Worm (Caenorhabditis elegans) whole organism, mixed stage, embryonic: ENCODE measurements around the gene Y37E11AM.4.

Source experiments
- bed-3 ChIP-seq: fragments of 200-800 bp; sonication (Bioruptor generic); optimal IDR thresholded peaks from 3 replicates; lab custom pipeline; 2018; ENCODE audit warnings: mild to moderate bottlenecking, missing genetic modification characterization, moderate library complexity, missing compliant biosample characterization
- blmp-1 ChIP-seq: fragments of 150-350 bp; optimal IDR thresholded peaks from 2 replicates; lab custom pipeline; 2014; ENCODE audit warnings: missing biosample characterization, missing genetic modification characterization
- ceh-43 ChIP-seq: fragments of 200-800 bp; sonication (Bioruptor generic); optimal IDR thresholded peaks from 2 replicates; lab custom pipeline; 2018; ENCODE audit warnings: mild to moderate bottlenecking, missing genetic modification characterization, moderate library complexity, missing compliant biosample characterization
- ceh-83 ChIP-seq: fragments of 200-800 bp; sonication (Bioruptor generic); optimal IDR thresholded peaks from 2 replicates; lab custom pipeline; 2018; ENCODE audit warnings: mild to moderate bottlenecking, missing genetic modification characterization, missing compliant biosample characterization
- ces-1 ChIP-seq: fragments of 150-350 bp; optimal IDR thresholded peaks from 2 replicates; lab custom pipeline; 2014; ENCODE audit warnings: missing biosample characterization, missing genetic modification reagents, missing genetic modification characterization
- cnd-1 ChIP-seq: fragments of 200-800 bp; sonication (Bioruptor generic); optimal IDR thresholded peaks from 2 replicates; lab custom pipeline; 2018; ENCODE audit warnings: mild to moderate bottlenecking, missing genetic modification characterization, missing compliant biosample characterization
- drap-1 ChIP-seq: fragments of 200-800 bp; sonication (Bioruptor generic); optimal IDR thresholded peaks from 3 replicates; lab custom pipeline; 2018; ENCODE audit warnings: mild to moderate bottlenecking, missing genetic modification characterization, missing compliant biosample characterization
- elt-1 ChIP-seq: sonication (generic microtip); optimal IDR thresholded peaks from 2 replicates; lab custom pipeline; 2017; ENCODE audit warnings: missing genetic modification characterization, mild to moderate bottlenecking, missing compliant biosample characterization, antibody characterized with exemption, moderate library complexity, borderline replicate concordance; ENCODE audit not compliant: insufficient read depth
- elt-3 ChIP-seq: fragments of 150-350 bp; optimal IDR thresholded peaks from 2 replicates; lab custom pipeline; 2014; ENCODE audit warnings: missing biosample characterization, missing genetic modification characterization
- ham-2 ChIP-seq: fragments of 200-800 bp; sonication (Bioruptor generic); optimal IDR thresholded peaks from 2 replicates; lab custom pipeline; 2018; ENCODE audit warnings: mild to moderate bottlenecking, missing genetic modification characterization, missing compliant biosample characterization
- hlh-1 ChIP-seq: fragments of 150-350 bp; optimal IDR thresholded peaks from 2 replicates; lab custom pipeline; 2014; ENCODE audit warnings: missing biosample characterization, missing genetic modification reagents, missing genetic modification characterization
- lin-13 ChIP-seq: fragments of 150-350 bp; optimal IDR thresholded peaks from 2 replicates; lab custom pipeline; 2014; ENCODE audit warnings: missing biosample characterization, missing genetic modification characterization
- lin-32 ChIP-seq: fragments of 200-800 bp; sonication (Bioruptor generic); optimal IDR thresholded peaks from 2 replicates; lab custom pipeline; 2018; ENCODE audit warnings: mild to moderate bottlenecking, missing genetic modification characterization, missing compliant biosample characterization
- mab-5 ChIP-seq: fragments of 150-350 bp; optimal IDR thresholded peaks from 2 replicates; lab custom pipeline; 2014; ENCODE audit warnings: missing biosample characterization, missing genetic modification characterization
- mep-1 ChIP-seq: fragments of 150-350 bp; optimal IDR thresholded peaks from 2 replicates; lab custom pipeline; 2017; ENCODE audit warnings: missing biosample characterization, missing genetic modification reagents, missing genetic modification characterization, inconsistent platforms
- mls-2 ChIP-seq: sonication (generic microtip); optimal IDR thresholded peaks from 2 replicates; lab custom pipeline; 2016; ENCODE audit warnings: mild to moderate bottlenecking, missing genetic modification characterization, moderate library complexity, missing compliant biosample characterization
- nhr-12 ChIP-seq: fragments of 150-350 bp; optimal IDR thresholded peaks from 2 replicates; lab custom pipeline; 2014; ENCODE audit warnings: missing biosample characterization, missing genetic modification characterization
- nhr-2 ChIP-seq: fragments of 150-350 bp; optimal IDR thresholded peaks from 2 replicates; lab custom pipeline; 2014; ENCODE audit warnings: missing biosample characterization, missing genetic modification characterization
- nhr-237 ChIP-seq: fragments of 150-350 bp; optimal IDR thresholded peaks from 2 replicates; lab custom pipeline; 2014; ENCODE audit warnings: missing biosample characterization, missing genetic modification characterization
- nhr-28 ChIP-seq: fragments of 150-350 bp; optimal IDR thresholded peaks from 2 replicates; lab custom pipeline; 2014; ENCODE audit warnings: missing biosample characterization, missing genetic modification characterization
- nhr-76 ChIP-seq: sonication (generic microtip); optimal IDR thresholded peaks from 2 replicates; lab custom pipeline; 2017; ENCODE audit warnings: missing biosample characterization, missing genetic modification characterization
- pha-4 ChIP-seq: fragments of 150-350 bp; optimal IDR thresholded peaks from 2 replicates; lab custom pipeline; 2018; ENCODE audit warnings: missing biosample characterization, missing genetic modification reagents, missing genetic modification characterization
- sem-2 ChIP-seq: fragments of 200-800 bp; sonication (Bioruptor generic); optimal IDR thresholded peaks from 2 replicates; lab custom pipeline; 2018; ENCODE audit warnings: mild to moderate bottlenecking, missing genetic modification characterization, missing compliant biosample characterization
- snpc-4 ChIP-seq: fragments of 150-350 bp; optimal IDR thresholded peaks from 2 replicates; lab custom pipeline; 2014; ENCODE audit warnings: missing biosample characterization, missing genetic modification characterization
- sptf-1 ChIP-seq: sonication (generic microtip); optimal IDR thresholded peaks from 2 replicates; lab custom pipeline; 2017; ENCODE audit warnings: mild to moderate bottlenecking, missing genetic modification characterization, moderate library complexity, missing compliant biosample characterization
- tbx-8 ChIP-seq: fragments of 200-800 bp; sonication (Bioruptor generic); optimal IDR thresholded peaks from 2 replicates; lab custom pipeline; 2018; ENCODE audit warnings: mild to moderate bottlenecking, missing genetic modification characterization, moderate library complexity, missing compliant biosample characterization
- unc-120 ChIP-seq: sonication (generic microtip); optimal IDR thresholded peaks from 2 replicates; lab custom pipeline; 2017; ENCODE audit warnings: missing genetic modification characterization, missing compliant biosample characterization; ENCODE audit not compliant: poor library complexity, severe bottlenecking
- unc-39 ChIP-seq: fragments of 150-350 bp; optimal IDR thresholded peaks from 2 replicates; lab custom pipeline; 2014; ENCODE audit warnings: missing biosample characterization, missing genetic modification characterization
- unc-62 ChIP-seq: fragments of 150-350 bp; optimal IDR thresholded peaks from 2 replicates; lab custom pipeline; 2014; ENCODE audit warnings: missing biosample characterization, missing genetic modification reagents, missing genetic modification characterization
- zip-8 ChIP-seq: fragments of 150-350 bp; optimal IDR thresholded peaks from 2 replicates; lab custom pipeline; 2014; ENCODE audit warnings: missing biosample characterization, missing genetic modification characterization
- ztf-11 ChIP-seq: fragments of 150-350 bp; optimal IDR thresholded peaks from 2 replicates; lab custom pipeline; 2014; ENCODE audit warnings: missing biosample characterization, missing genetic modification characterization

The Y37E11AM.4 gene

DNA sequence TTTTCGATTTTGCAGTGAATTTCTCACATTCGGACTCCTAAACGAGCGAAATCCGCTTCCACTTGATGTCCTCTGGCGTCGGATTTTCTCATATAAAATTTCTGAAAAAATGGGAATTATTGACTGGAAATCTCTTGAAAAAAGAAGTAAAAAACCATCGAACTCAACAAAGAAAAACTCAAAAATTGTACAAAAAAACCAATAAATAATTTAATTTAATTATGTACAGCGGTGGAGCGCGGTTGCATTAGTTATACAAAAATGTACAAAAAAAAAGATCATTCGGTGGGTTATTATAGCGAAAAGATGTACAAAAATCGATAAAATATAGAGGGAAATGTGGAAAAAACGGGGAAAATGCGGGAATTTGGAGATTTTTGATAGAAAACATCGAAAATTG lies at the start of gene Y37E11AM.4:
Y37E11AM.4 (minus strand) TSS at position 101 of the 400 bp plus-strand sequence.
- TF ChIP-seq snpc-4 (tag; lab: Kevin White, UChicago) (no peak), sem-2 (GFP tag; lab: Kevin White, UChicago) (no peak), unc-39 (tag; lab: Kevin White, UChicago) (no peak), drap-1 (GFP tag; lab: Kevin White, UChicago) (no peak), cnd-1 (no peak), ces-1 (no peak), nhr-28 (tag; lab: Kevin White, UChicago) (no peak), nhr-237 (no peak), mab-5 (tag; lab: Kevin White, UChicago) (no peak), ceh-83 (no peak), tbx-8 (GFP tag; lab: Kevin White, UChicago) (no peak), unc-62 (GFP tag; lab: Kevin White, UChicago) (no peak), mls-2 (tag; lab: Kevin White, UChicago) (no peak), unc-120 (tag; lab: Kevin White, UChicago) (no peak), lin-32 (GFP tag; lab: Kevin White, UChicago) (no peak), elt-1 (tag; lab: Kevin White, UChicago) (no peak), ceh-43 (GFP tag; lab: Kevin White, UChicago) (no peak), sptf-1 (tag; lab: Kevin White, UChicago) (no peak)

DNA sequence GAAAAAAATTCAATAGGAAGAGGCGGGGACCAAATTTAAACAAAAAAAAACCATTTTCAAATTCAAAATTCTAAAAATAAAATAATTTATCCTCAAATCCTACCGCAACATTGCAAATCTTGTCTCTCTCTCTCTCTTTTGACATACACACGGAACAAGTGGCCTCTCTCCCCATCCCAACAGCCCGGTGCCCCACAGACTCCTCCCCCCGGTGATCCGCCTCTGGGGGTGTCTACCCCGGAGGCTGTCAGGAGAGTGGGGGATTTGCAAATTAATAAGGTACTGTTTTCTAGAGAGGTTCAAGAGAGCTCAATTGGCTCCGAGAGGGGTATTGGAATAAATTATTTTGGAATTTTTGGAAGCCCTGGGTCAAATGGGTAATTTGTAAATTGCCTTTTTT lies 45.2 kb upstream of the Y37E11AM.4 start:
- TF ChIP-seq hlh-1 (tag; lab: Kevin White, UChicago) (peak; percentile 57), elt-3 (tag; lab: Kevin White, UChicago) (no peak), mls-2 (tag; lab: Kevin White, UChicago) (peak; percentile 6), ceh-43 (GFP tag; lab: Kevin White, UChicago) (no peak)

DNA sequence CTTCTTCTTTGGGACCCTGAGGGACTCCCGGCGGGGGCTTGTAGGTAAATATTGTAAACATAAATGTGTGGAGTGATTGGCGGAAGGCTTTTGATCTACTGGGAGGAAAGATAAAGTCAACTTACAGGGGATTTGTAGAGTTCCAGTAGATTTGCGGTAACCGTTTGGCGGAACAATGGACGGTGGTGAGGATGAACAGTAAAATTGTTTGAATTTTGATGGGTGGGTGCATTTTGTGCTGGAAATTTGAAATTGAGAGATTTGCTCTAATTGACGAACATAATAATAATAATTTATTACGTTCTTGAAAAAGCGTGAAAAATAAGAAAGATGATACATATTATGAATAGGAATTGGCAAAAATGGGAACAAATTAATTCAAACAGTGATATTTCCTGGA lies 44.0 kb upstream of the Y37E11AM.4 start, which contains the start of gene vab-2:
vab-2 (minus strand) TSS at position 238 of the 400 bp plus-strand sequence.
- peak; percentile 14 for TF ChIP-seq mep-1 (tag; lab: Kevin White, UChicago)
- TF ChIP-seq nhr-12: no peak
- no peak for TF ChIP-seq ceh-43 (GFP tag; lab: Kevin White, UChicago)
- TF ChIP-seq lin-13: no peak
- TF ChIP-seq elt-3 (tag; lab: Kevin White, UChicago): no peak
- TF ChIP-seq ceh-83: peak; percentile 55
- TF ChIP-seq unc-120 (tag; lab: Kevin White, UChicago): no peak

DNA sequence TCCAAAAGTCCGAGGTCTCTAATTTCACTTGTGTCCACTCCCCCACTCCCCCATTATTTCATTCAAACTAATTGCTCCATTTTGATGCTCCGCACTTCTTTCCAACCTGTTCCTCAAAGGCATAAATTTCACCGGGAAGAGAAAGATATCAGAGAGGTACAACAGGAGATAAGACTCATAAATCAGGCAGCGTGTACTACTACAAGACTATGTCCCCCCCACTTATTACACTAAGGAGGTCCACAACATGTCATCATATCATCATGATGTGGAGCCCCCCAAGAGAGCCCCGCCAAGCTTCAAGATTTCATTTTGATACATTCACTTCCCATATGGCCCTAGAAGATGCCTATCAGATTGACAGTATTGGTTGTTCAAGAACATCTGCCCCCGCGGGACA lies 42.9 kb upstream of the Y37E11AM.4 start:
- no peak for TF ChIP-seq sem-2 (GFP tag; lab: Kevin White, UChicago)
- no peak for TF ChIP-seq nhr-2 (tag; lab: Kevin White, UChicago)
- peak; percentile 22 for TF ChIP-seq cnd-1
- peak; percentile 86 for TF ChIP-seq unc-62 (GFP tag; lab: Kevin White, UChicago)
- TF ChIP-seq mab-5 (tag; lab: Kevin White, UChicago): peak; percentile 82
- TF ChIP-seq ham-2: no peak

DNA sequence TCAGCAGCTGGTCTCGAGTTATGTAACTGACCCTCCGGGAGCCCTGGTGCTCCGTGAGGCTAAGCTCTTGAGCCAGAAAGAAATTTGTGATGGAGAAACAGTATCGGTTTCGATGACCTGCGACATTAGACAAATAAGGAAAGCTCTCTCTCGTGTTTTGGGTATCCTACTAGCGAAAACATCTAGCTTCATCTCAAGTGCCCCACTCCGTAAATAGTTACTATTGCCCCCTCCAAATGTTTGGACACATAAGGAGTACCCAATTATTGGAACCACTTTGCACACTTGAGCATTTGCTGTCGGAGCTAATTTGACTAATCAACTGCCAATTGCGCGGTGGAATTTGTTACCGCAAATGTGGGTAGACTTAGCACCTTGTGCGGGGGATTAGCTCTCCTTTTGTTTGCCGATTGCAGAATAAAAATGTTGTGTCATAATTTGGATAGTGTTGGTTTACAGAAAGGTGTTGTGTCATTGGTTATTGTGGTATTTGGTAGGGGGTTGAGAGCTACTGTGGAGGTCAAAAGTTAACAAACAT lies 41.5 kb upstream of the Y37E11AM.4 start:
- TF ChIP-seq bed-3 (GFP tag; lab: Kevin White, UChicago): no peak
- TF ChIP-seq unc-120 (tag; lab: Kevin White, UChicago): no peak
- TF ChIP-seq pha-4 (tag; lab: Kevin White, UChicago): no peak
- no peak for TF ChIP-seq lin-32 (GFP tag; lab: Kevin White, UChicago)
- peak; percentile 88 for TF ChIP-seq nhr-2 (tag; lab: Kevin White, UChicago)
- peak; percentile 71 for TF ChIP-seq ces-1
- TF ChIP-seq nhr-237: no peak
- TF ChIP-seq mep-1 (tag; lab: Kevin White, UChicago): no peak
- no peak for TF ChIP-seq hlh-1 (tag; lab: Kevin White, UChicago)
- TF ChIP-seq elt-3 (tag; lab: Kevin White, UChicago): no peak
- TF ChIP-seq unc-62 (GFP tag; lab: Kevin White, UChicago): no peak
- peak; percentile 42 for TF ChIP-seq zip-8 (tag; lab: Kevin White, UChicago)
- peak; percentile 3 for TF ChIP-seq ztf-11 (tag; lab: Kevin White, UChicago)
- TF ChIP-seq nhr-12: no peak
- no peak for TF ChIP-seq nhr-76 (tag; lab: Kevin White, UChicago)
- TF ChIP-seq drap-1 (GFP tag; lab: Kevin White, UChicago): no peak
- TF ChIP-seq ceh-83: no peak
- no peak for TF ChIP-seq blmp-1 (tag; lab: Kevin White, UChicago)
- TF ChIP-seq ceh-43 (GFP tag; lab: Kevin White, UChicago): no peak
- TF ChIP-seq elt-1 (tag; lab: Kevin White, UChicago): no peak
